Worm (Caenorhabditis elegans) whole organism, mixed stage, embryonic: Measurements from ENCODE around the gene W03G11.4.
A peak's percentile ranks its signal among the peaks of the same experiment; 100 is the strongest.

Source experiments
- M03D4.4 ChIP-seq: sonication (generic microtip); optimal IDR thresholded peaks from 2 replicates; lab custom pipeline; 2017; ENCODE audit warnings: mild to moderate bottlenecking, missing genetic modification characterization, missing compliant biosample characterization
- bed-3 ChIP-seq: fragments of 200-800 bp; sonication (Bioruptor generic); optimal IDR thresholded peaks from 3 replicates; lab custom pipeline; 2018; ENCODE audit warnings: mild to moderate bottlenecking, missing genetic modification characterization, moderate library complexity, missing compliant biosample characterization
- blmp-1 ChIP-seq: fragments of 150-350 bp; optimal IDR thresholded peaks from 2 replicates; lab custom pipeline; 2014; ENCODE audit warnings: missing biosample characterization, missing genetic modification characterization
- ceh-39 ChIP-seq: fragments of 150-350 bp; optimal IDR thresholded peaks from 2 replicates; lab custom pipeline; 2014; ENCODE audit warnings: missing biosample characterization, missing genetic modification characterization
- ceh-43 ChIP-seq: fragments of 200-800 bp; sonication (Bioruptor generic); optimal IDR thresholded peaks from 2 replicates; lab custom pipeline; 2018; ENCODE audit warnings: mild to moderate bottlenecking, missing genetic modification characterization, moderate library complexity, missing compliant biosample characterization
- ceh-83 ChIP-seq: fragments of 200-800 bp; sonication (Bioruptor generic); optimal IDR thresholded peaks from 2 replicates; lab custom pipeline; 2018; ENCODE audit warnings: mild to moderate bottlenecking, missing genetic modification characterization, missing compliant biosample characterization
- ces-1 ChIP-seq: fragments of 150-350 bp; optimal IDR thresholded peaks from 2 replicates; lab custom pipeline; 2014; ENCODE audit warnings: missing biosample characterization, missing genetic modification reagents, missing genetic modification characterization
- cnd-1 ChIP-seq: fragments of 200-800 bp; sonication (Bioruptor generic); optimal IDR thresholded peaks from 2 replicates; lab custom pipeline; 2018; ENCODE audit warnings: mild to moderate bottlenecking, missing genetic modification characterization, missing compliant biosample characterization
- drap-1 ChIP-seq: fragments of 200-800 bp; sonication (Bioruptor generic); optimal IDR thresholded peaks from 3 replicates; lab custom pipeline; 2018; ENCODE audit warnings: mild to moderate bottlenecking, missing genetic modification characterization, missing compliant biosample characterization
- elt-1 ChIP-seq: sonication (generic microtip); optimal IDR thresholded peaks from 2 replicates; lab custom pipeline; 2017; ENCODE audit warnings: missing genetic modification characterization, mild to moderate bottlenecking, missing compliant biosample characterization, antibody characterized with exemption, moderate library complexity, borderline replicate concordance; ENCODE audit not compliant: insufficient read depth
- elt-3 ChIP-seq: fragments of 150-350 bp; optimal IDR thresholded peaks from 2 replicates; lab custom pipeline; 2014; ENCODE audit warnings: missing biosample characterization, missing genetic modification characterization
- flh-1 ChIP-seq: fragments of 200-800 bp; sonication (Bioruptor generic); optimal IDR thresholded peaks from 2 replicates; lab custom pipeline; 2018; ENCODE audit warnings: mild to moderate bottlenecking, missing genetic modification characterization, moderate library complexity, missing compliant biosample characterization
- ham-2 ChIP-seq: fragments of 200-800 bp; sonication (Bioruptor generic); optimal IDR thresholded peaks from 2 replicates; lab custom pipeline; 2018; ENCODE audit warnings: mild to moderate bottlenecking, missing genetic modification characterization, missing compliant biosample characterization
- hlh-1 ChIP-seq: fragments of 150-350 bp; optimal IDR thresholded peaks from 2 replicates; lab custom pipeline; 2014; ENCODE audit warnings: missing biosample characterization, missing genetic modification reagents, missing genetic modification characterization
- lin-13 ChIP-seq: fragments of 150-350 bp; optimal IDR thresholded peaks from 2 replicates; lab custom pipeline; 2014; ENCODE audit warnings: missing biosample characterization, missing genetic modification characterization
- lin-32 ChIP-seq: fragments of 200-800 bp; sonication (Bioruptor generic); optimal IDR thresholded peaks from 2 replicates; lab custom pipeline; 2018; ENCODE audit warnings: mild to moderate bottlenecking, missing genetic modification characterization, missing compliant biosample characterization
- lsy-2 ChIP-seq: fragments of 150-350 bp; optimal IDR thresholded peaks from 2 replicates; lab custom pipeline; 2014; ENCODE audit warnings: missing biosample characterization, missing genetic modification characterization
- mab-5 ChIP-seq: fragments of 150-350 bp; optimal IDR thresholded peaks from 2 replicates; lab custom pipeline; 2014; ENCODE audit warnings: missing biosample characterization, missing genetic modification characterization
- mep-1 ChIP-seq: fragments of 150-350 bp; optimal IDR thresholded peaks from 2 replicates; lab custom pipeline; 2017; ENCODE audit warnings: missing biosample characterization, missing genetic modification reagents, missing genetic modification characterization, inconsistent platforms
- mls-2 ChIP-seq: sonication (generic microtip); optimal IDR thresholded peaks from 2 replicates; lab custom pipeline; 2016; ENCODE audit warnings: mild to moderate bottlenecking, missing genetic modification characterization, moderate library complexity, missing compliant biosample characterization
- nhr-12 ChIP-seq: fragments of 150-350 bp; optimal IDR thresholded peaks from 2 replicates; lab custom pipeline; 2014; ENCODE audit warnings: missing biosample characterization, missing genetic modification characterization
- nhr-2 ChIP-seq: fragments of 150-350 bp; optimal IDR thresholded peaks from 2 replicates; lab custom pipeline; 2014; ENCODE audit warnings: missing biosample characterization, missing genetic modification characterization
- nhr-237 ChIP-seq: fragments of 150-350 bp; optimal IDR thresholded peaks from 2 replicates; lab custom pipeline; 2014; ENCODE audit warnings: missing biosample characterization, missing genetic modification characterization
- nhr-28 ChIP-seq: fragments of 150-350 bp; optimal IDR thresholded peaks from 2 replicates; lab custom pipeline; 2014; ENCODE audit warnings: missing biosample characterization, missing genetic modification characterization
- nhr-76 ChIP-seq: sonication (generic microtip); optimal IDR thresholded peaks from 2 replicates; lab custom pipeline; 2017; ENCODE audit warnings: missing biosample characterization, missing genetic modification characterization
- pha-4 ChIP-seq: fragments of 150-350 bp; optimal IDR thresholded peaks from 2 replicates; lab custom pipeline; 2018; ENCODE audit warnings: missing biosample characterization, missing genetic modification reagents, missing genetic modification characterization
- sem-2 ChIP-seq: fragments of 200-800 bp; sonication (Bioruptor generic); optimal IDR thresholded peaks from 2 replicates; lab custom pipeline; 2018; ENCODE audit warnings: mild to moderate bottlenecking, missing genetic modification characterization, missing compliant biosample characterization
- snpc-4 ChIP-seq: fragments of 150-350 bp; optimal IDR thresholded peaks from 2 replicates; lab custom pipeline; 2014; ENCODE audit warnings: missing biosample characterization, missing genetic modification characterization
- sptf-1 ChIP-seq: sonication (generic microtip); optimal IDR thresholded peaks from 2 replicates; lab custom pipeline; 2017; ENCODE audit warnings: mild to moderate bottlenecking, missing genetic modification characterization, moderate library complexity, missing compliant biosample characterization
- tbx-8 ChIP-seq: fragments of 200-800 bp; sonication (Bioruptor generic); optimal IDR thresholded peaks from 2 replicates; lab custom pipeline; 2018; ENCODE audit warnings: mild to moderate bottlenecking, missing genetic modification characterization, moderate library complexity, missing compliant biosample characterization
- unc-120 ChIP-seq: sonication (generic microtip); optimal IDR thresholded peaks from 2 replicates; lab custom pipeline; 2017; ENCODE audit warnings: missing genetic modification characterization, missing compliant biosample characterization; ENCODE audit not compliant: poor library complexity, severe bottlenecking
- unc-39 ChIP-seq: fragments of 150-350 bp; optimal IDR thresholded peaks from 2 replicates; lab custom pipeline; 2014; ENCODE audit warnings: missing biosample characterization, missing genetic modification characterization
- unc-62 ChIP-seq: fragments of 150-350 bp; optimal IDR thresholded peaks from 2 replicates; lab custom pipeline; 2014; ENCODE audit warnings: missing biosample characterization, missing genetic modification reagents, missing genetic modification characterization
- zip-8 ChIP-seq: fragments of 150-350 bp; optimal IDR thresholded peaks from 2 replicates; lab custom pipeline; 2014; ENCODE audit warnings: missing biosample characterization, missing genetic modification characterization
- ztf-11 ChIP-seq: fragments of 150-350 bp; optimal IDR thresholded peaks from 2 replicates; lab custom pipeline; 2014; ENCODE audit warnings: missing biosample characterization, missing genetic modification characterization

W03G11.4 gene

ce11 chrX:12118340-12118739, 25.4 kb upstream of the W03G11.4 start, which contains the start of gene lgc-16:
Gene lgc-16, plus strand, starts transcription at chrX:12118640.
- TF ChIP-seq cnd-1: no peak
- TF ChIP-seq ham-2 (GFP tag; lab: Kevin White, UChicago): no peak
- no peak for TF ChIP-seq sptf-1 (tag; lab: Kevin White, UChicago)
- no peak for TF ChIP-seq flh-1 (GFP tag; lab: Kevin White, UChicago)
- TF ChIP-seq elt-1 (tag; lab: Kevin White, UChicago): no peak

- no peak for TF ChIP-seq elt-3
- TF ChIP-seq pha-4 (tag; lab: Kevin White, UChicago): no peak
- TF ChIP-seq ceh-39 (tag; lab: Kevin White, UChicago): no peak
- TF ChIP-seq nhr-2: no peak
- no peak for TF ChIP-seq lin-13
- TF ChIP-seq hlh-1 (tag; lab: Kevin White, UChicago): no peak
- TF ChIP-seq nhr-237 (tag; lab: Kevin White, UChicago): no peak
- TF ChIP-seq tbx-8 (GFP tag; lab: Kevin White, UChicago): no peak
- TF ChIP-seq nhr-28 (tag; lab: Kevin White, UChicago): no peak
- no peak for TF ChIP-seq ceh-43 (GFP tag; lab: Kevin White, UChicago)
- TF ChIP-seq mls-2 (tag; lab: Kevin White, UChicago): no peak
- no peak for TF ChIP-seq snpc-4 (tag; lab: Kevin White, UChicago)
- TF ChIP-seq unc-120: no peak
- no peak for TF ChIP-seq ces-1 (GFP tag; lab: Kevin White, UChicago)
Observed at ce11 chrX:12114024-12114423, 21.1 kb upstream of the W03G11.4 start, which contains the start of gene lgc-15. Gene lgc-15, plus strand, starts transcription at chrX:12114324.

ce11 chrX:12111213-12111612, 18.3 kb upstream of the W03G11.4 start, which contains the start of gene lgc-14:
Gene lgc-14, plus strand, starts transcription at chrX:12111513.
- no peak for TF ChIP-seq cnd-1
- no peak for TF ChIP-seq nhr-2
- no peak for TF ChIP-seq tbx-8 (GFP tag; lab: Kevin White, UChicago)
- no peak for TF ChIP-seq unc-62
- no peak for TF ChIP-seq nhr-76 (tag; lab: Kevin White, UChicago)
- TF ChIP-seq elt-1 (tag; lab: Kevin White, UChicago): no peak
- no peak for TF ChIP-seq mab-5 (tag; lab: Kevin White, UChicago)
- no peak for TF ChIP-seq mls-2 (tag; lab: Kevin White, UChicago)
- no peak for TF ChIP-seq nhr-237 (tag; lab: Kevin White, UChicago)
- TF ChIP-seq ces-1 (GFP tag; lab: Kevin White, UChicago): no peak

ce11 chrX:12108517-12109216, 15.7 kb upstream of the W03G11.4 start, which contains the start of the genes W03G11.2 and lgc-13:
Gene W03G11.2, minus strand, starts transcription at chrX:12108617.
Gene lgc-13, plus strand, starts transcription at chrX:12109166.
- TF ChIP-seq nhr-12 (tag; lab: Kevin White, UChicago): no peak
- TF ChIP-seq unc-39: no peak
- TF ChIP-seq zip-8 (tag; lab: Kevin White, UChicago): no peak
- TF ChIP-seq hlh-1 (tag; lab: Kevin White, UChicago): no peak
- no peak for TF ChIP-seq lin-32 (GFP tag; lab: Kevin White, UChicago)
- no peak for TF ChIP-seq bed-3 (GFP tag; lab: Kevin White, UChicago)
- TF ChIP-seq nhr-76 (tag; lab: Kevin White, UChicago): no peak

ce11 chrX:12106004-12106403, 13.1 kb upstream of the W03G11.4 start:
- TF ChIP-seq bed-3 (GFP tag; lab: Kevin White, UChicago) (peak; percentile 92), lsy-2 (tag; lab: Kevin White, UChicago) (peak; percentile 31), nhr-76 (tag; lab: Kevin White, UChicago) (peak; percentile 77), hlh-1 (tag; lab: Kevin White, UChicago) (peak; percentile 62), nhr-12 (tag; lab: Kevin White, UChicago) (peak; percentile 70), ceh-39 (tag; lab: Kevin White, UChicago) (no peak), zip-8 (tag; lab: Kevin White, UChicago) (no peak), ces-1 (GFP tag; lab: Kevin White, UChicago) (peak; percentile 94), sem-2 (GFP tag; lab: Kevin White, UChicago) (peak; percentile 95), unc-120 (peak; percentile 98), ceh-43 (GFP tag; lab: Kevin White, UChicago) (peak; percentile 94), ceh-83 (peak; percentile 98), M03D4.4 (tag; lab: Kevin White, UChicago) (peak; percentile 96), drap-1 (peak; percentile 98), unc-39 (peak; percentile 46), mls-2 (tag; lab: Kevin White, UChicago) (no peak), elt-3 (peak; percentile 3), cnd-1 (peak; percentile 98), sptf-1 (tag; lab: Kevin White, UChicago) (peak; percentile 98), ham-2 (GFP tag; lab: Kevin White, UChicago) (peak; percentile 97), snpc-4 (tag; lab: Kevin White, UChicago) (no peak), flh-1 (GFP tag; lab: Kevin White, UChicago) (peak; percentile 91), pha-4 (tag; lab: Kevin White, UChicago) (peak; percentile 79), mab-5 (tag; lab: Kevin White, UChicago) (no peak), mep-1 (tag; lab: Kevin White, UChicago) (peak; percentile 81), tbx-8 (GFP tag; lab: Kevin White, UChicago) (peak; percentile 93), unc-62 (peak; percentile 71), nhr-28 (tag; lab: Kevin White, UChicago) (peak; percentile 75), ztf-11 (tag; lab: Kevin White, UChicago) (peak; percentile 83), lin-32 (GFP tag; lab: Kevin White, UChicago) (peak; percentile 96), nhr-2 (no peak), nhr-237 (tag; lab: Kevin White, UChicago) (peak; percentile 60), elt-1 (tag; lab: Kevin White, UChicago) (no peak), blmp-1 (tag; lab: Kevin White, UChicago) (no peak)
